Worm (Caenorhabditis elegans) whole organism, midembryonic: ENCODE data around the gene ugt-23.

Source experiments
- cog-1 ChIP-seq: sonication (generic microtip); optimal IDR thresholded peaks from 2 replicates; lab custom pipeline; 2016; ENCODE audit warnings: missing genetic modification characterization, missing compliant biosample characterization
- flt-1 ChIP-seq: fragments of 200-800 bp; sonication (Bioruptor generic); IDR thresholded peaks from 2 replicates; pipeline ENCODE4 v1.3.6; 2022; ENCODE audit warnings: missing genetic modification characterization, missing compliant biosample characterization
- klf-2 ChIP-seq: fragments of 200-800 bp; sonication (Bioruptor generic); conservative IDR thresholded peaks from 2 replicates; pipeline ENCODE4 v1.3.6; 2022; ENCODE audit warnings: missing genetic modification reagents, missing genetic modification characterization, missing compliant biosample characterization
- tab-1 ChIP-seq: fragments of 200-800 bp; sonication (Bioruptor generic); IDR thresholded peaks from 2 replicates; pipeline ENCODE4 v1.3.6; 2022; ENCODE audit warnings: missing genetic modification characterization, missing compliant biosample characterization
- ztf-23 ChIP-seq: fragments of 200-800 bp; sonication (Bioruptor generic); IDR thresholded peaks from 2 replicates; pipeline ENCODE4 v1.3.6; 2022; ENCODE audit warnings: missing genetic modification reagents, missing genetic modification characterization, missing compliant biosample characterization
- ztf-29 ChIP-seq: fragments of 200-800 bp; sonication (Bioruptor generic); IDR thresholded peaks from 2 replicates; pipeline ENCODE4 v1.3.6; 2022; ENCODE audit warnings: missing genetic modification reagents, missing genetic modification characterization, missing compliant biosample characterization

DNA sequence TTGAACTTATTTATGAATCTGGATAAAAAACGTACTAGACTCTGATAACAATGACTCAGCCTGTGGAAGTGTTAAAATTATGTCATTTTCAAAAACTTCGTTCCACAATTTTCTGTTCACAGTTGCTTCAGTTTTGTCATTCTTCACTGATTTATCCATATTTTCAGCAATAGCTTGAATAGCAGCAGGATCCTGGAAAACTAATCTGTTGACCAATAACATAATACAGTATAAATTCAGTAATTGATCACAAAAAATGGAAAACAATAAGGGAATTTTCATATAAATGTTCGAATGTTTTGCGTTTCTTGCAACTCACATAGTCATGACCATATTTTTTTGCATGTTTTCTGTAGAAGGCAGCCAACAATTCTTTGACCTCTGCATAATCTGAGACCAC lies 23.6 kb upstream of the ugt-23 start:
- TF ChIP-seq tab-1 (GFP tag; lab: Robert Waterston, UW) (no peak), ztf-23 (GFP tag; lab: Robert Waterston, UW) (no peak), klf-2 (GFP tag; lab: Robert Waterston, UW) (no peak), cog-1 (tag; lab: Kevin White, UChicago) (no peak), flt-1 (no peak), ztf-29 (GFP tag; lab: Robert Waterston, UW) (no peak)
